Fruit fly (Drosophila melanogaster) whole organism, prepupa: ENCODE data around the gene CG14017.

Source experiments
- Blimp-1 ChIP-seq: fragments of 200-800 bp; sonication (Bioruptor generic); optimal IDR thresholded peaks from 3 replicates; lab custom pipeline; 2017; ENCODE audit warnings: missing biosample characterization, missing genetic modification characterization, mild to moderate bottlenecking, moderate library complexity, missing genetic modification reagents
- CG10631 ChIP-seq: fragments of 200-800 bp; sonication (Bioruptor generic); optimal IDR thresholded peaks from 2 replicates; lab custom pipeline; 2016; ENCODE audit warnings: missing biosample characterization, missing genetic modification characterization
- CG10669 ChIP-seq: fragments of 200-800 bp; sonication (Bioruptor generic); optimal IDR thresholded peaks from 3 replicates; lab custom pipeline; 2018; ENCODE audit warnings: missing biosample characterization, mild to moderate bottlenecking, missing genetic modification characterization, moderate library complexity
- CG11294 ChIP-seq: fragments of 200-800 bp; sonication (Bioruptor generic); IDR thresholded peaks from 2 replicates; pipeline ENCODE4 v1.3.6; 2022; ENCODE audit warnings: missing biosample characterization, missing genetic modification characterization
- CG11762 ChIP-seq: fragments of 200-800 bp; sonication (Bioruptor generic); optimal IDR thresholded peaks from 3 replicates; lab custom pipeline; 2016; ENCODE audit warnings: missing biosample characterization, missing genetic modification characterization; ENCODE audit not compliant: insufficient read depth
- CG11902 ChIP-seq: fragments of 200-800 bp; sonication (Bioruptor generic); optimal IDR thresholded peaks from 3 replicates; lab custom pipeline; 2016; ENCODE audit warnings: missing biosample characterization, missing genetic modification characterization
- CG15336 ChIP-seq: fragments of 200-800 bp; sonication (Bioruptor generic); IDR thresholded peaks from 2 replicates; pipeline ENCODE4 v1.3.6; 2022; ENCODE audit warnings: missing biosample characterization, missing genetic modification characterization
- CG1621 ChIP-seq: fragments of 200-800 bp; sonication (Bioruptor generic); optimal IDR thresholded peaks from 3 replicates; lab custom pipeline; 2018; ENCODE audit warnings: missing biosample characterization, mild to moderate bottlenecking, missing genetic modification characterization
- CG16779 ChIP-seq: fragments of 200-800 bp; sonication (Bioruptor generic); optimal IDR thresholded peaks from 3 replicates; lab custom pipeline; 2017; ENCODE audit warnings: missing biosample characterization, mild to moderate bottlenecking, missing genetic modification characterization
- CG3032 ChIP-seq: fragments of 200-800 bp; optimal IDR thresholded peaks from 2 replicates; lab custom pipeline; 2019; ENCODE audit warnings: missing biosample characterization, mild to moderate bottlenecking, missing genetic modification characterization, moderate library complexity
- CG31627 ChIP-seq: fragments of 200-800 bp; sonication (Bioruptor generic); optimal IDR thresholded peaks from 3 replicates; lab custom pipeline; 2016; ENCODE audit warnings: missing biosample characterization, missing genetic modification characterization
- CG34406 ChIP-seq: fragments of 200-800 bp; sonication (Bioruptor generic); optimal IDR thresholded peaks from 3 replicates; lab custom pipeline; 2016; ENCODE audit warnings: missing biosample characterization, missing genetic modification characterization
- CG3919 ChIP-seq: fragments of 200-800 bp; sonication (Bioruptor generic); optimal IDR thresholded peaks from 3 replicates; lab custom pipeline; 2016; ENCODE audit warnings: missing biosample characterization, missing genetic modification characterization
- CG4318 ChIP-seq: fragments of 200-800 bp; sonication (Bioruptor generic); optimal IDR thresholded peaks from 3 replicates; lab custom pipeline; 2017; ENCODE audit warnings: missing biosample characterization, mild to moderate bottlenecking, missing genetic modification characterization
- CG6163 ChIP-seq: fragments of 200-800 bp; sonication (Bioruptor generic); IDR thresholded peaks from 3 replicates; pipeline ENCODE4 v1.3.6; 2022; ENCODE audit warnings: missing biosample characterization, missing genetic modification characterization
- CG6276 ChIP-seq: fragments of 200-800 bp; sonication (Bioruptor generic); optimal IDR thresholded peaks from 2 replicates; lab custom pipeline; 2017; ENCODE audit warnings: missing biosample characterization, mild to moderate bottlenecking, missing genetic modification characterization
- CG6808 ChIP-seq: fragments of 200-800 bp; sonication (Bioruptor generic); optimal IDR thresholded peaks from 3 replicates; lab custom pipeline; 2017; ENCODE audit warnings: missing biosample characterization, missing genetic modification characterization, mild to moderate bottlenecking, moderate library complexity, missing genetic modification reagents
- CG6854 ChIP-seq: fragments of 200-800 bp; sonication (Bioruptor generic); optimal IDR thresholded peaks from 2 replicates; lab custom pipeline; 2017; ENCODE audit warnings: missing biosample characterization, mild to moderate bottlenecking, missing genetic modification characterization
- CG7368 ChIP-seq: fragments of 200-800 bp; sonication (Bioruptor generic); optimal IDR thresholded peaks from 3 replicates; lab custom pipeline; 2016; ENCODE audit warnings: missing biosample characterization, missing genetic modification characterization
- CG8119 ChIP-seq: fragments of 200-800 bp; sonication (Bioruptor generic); IDR thresholded peaks from 3 replicates; pipeline ENCODE4 v1.3.6; 2022; ENCODE audit warnings: missing biosample characterization, missing genetic modification characterization
- CG8319 ChIP-seq: fragments of 200-800 bp; sonication (Bioruptor generic); optimal IDR thresholded peaks from 3 replicates; lab custom pipeline; 2016; ENCODE audit warnings: missing biosample characterization, missing genetic modification characterization
- CG8632 ChIP-seq: fragments of 200-800 bp; sonication (Bioruptor generic); optimal IDR thresholded peaks from 3 replicates; lab custom pipeline; 2016; ENCODE audit warnings: missing biosample characterization, missing genetic modification characterization
- CG9139 ChIP-seq: fragments of 200-800 bp; sonication (Bioruptor generic); optimal IDR thresholded peaks from 3 replicates; lab custom pipeline; 2017; ENCODE audit warnings: missing biosample characterization, mild to moderate bottlenecking, missing genetic modification characterization
- Eip75B ChIP-seq: fragments of 200-800 bp; sonication (Bioruptor generic); optimal IDR thresholded peaks from 3 replicates; lab custom pipeline; 2016; ENCODE audit warnings: missing biosample characterization, missing genetic modification characterization
- Eip78C ChIP-seq: fragments of 200-800 bp; sonication (Bioruptor generic); peaks from one replicate; lab custom pipeline; 2016; ENCODE audit warnings: missing biosample characterization, missing genetic modification characterization
- Eip93F ChIP-seq: fragments of 200-800 bp; sonication (Bioruptor generic); optimal IDR thresholded peaks from 2 replicates; lab custom pipeline; 2016; ENCODE audit warnings: missing biosample characterization, mild to moderate bottlenecking, missing genetic modification characterization
- Ets21C ChIP-seq: fragments of 200-800 bp; sonication (Bioruptor generic); optimal IDR thresholded peaks from 3 replicates; lab custom pipeline; 2016; ENCODE audit warnings: missing biosample characterization, missing genetic modification characterization
- Ets96B ChIP-seq: fragments of 200-800 bp; optimal IDR thresholded peaks from 2 replicates; lab custom pipeline; 2019; ENCODE audit warnings: missing biosample characterization, mild to moderate bottlenecking, missing genetic modification characterization, moderate library complexity
- Gug ChIP-seq: fragments of 200-800 bp; sonication (Bioruptor generic); IDR thresholded peaks from 2 replicates; pipeline ENCODE4 v1.3.6; 2022; ENCODE audit warnings: missing biosample characterization, missing genetic modification characterization
- Hr38 ChIP-seq: sonication (Bioruptor generic); optimal IDR thresholded peaks from 2 replicates; lab custom pipeline; 2016; ENCODE audit warnings: missing biosample characterization, missing genetic modification characterization
- Hr39 ChIP-seq: fragments of 200-800 bp; sonication (Bioruptor generic); optimal IDR thresholded peaks from 2 replicates; lab custom pipeline; 2016; ENCODE audit warnings: missing biosample characterization, missing genetic modification characterization
- Hr4 ChIP-seq: fragments of 200-800 bp; sonication (Bioruptor generic); optimal IDR thresholded peaks from 3 replicates; lab custom pipeline; 2016; ENCODE audit warnings: missing biosample characterization, missing genetic modification characterization
- Lpt ChIP-seq: fragments of 200-800 bp; sonication (Bioruptor generic); optimal IDR thresholded peaks from 3 replicates; lab custom pipeline; 2016; ENCODE audit warnings: missing biosample characterization, missing genetic modification characterization
- Met ChIP-seq: fragments of 200-800 bp; sonication (Bioruptor generic); optimal IDR thresholded peaks from 3 replicates; lab custom pipeline; 2016; ENCODE audit warnings: missing biosample characterization, missing genetic modification characterization
- OdsH ChIP-seq: fragments of 200-800 bp; sonication (Bioruptor generic); optimal IDR thresholded peaks from 3 replicates; lab custom pipeline; 2016; ENCODE audit warnings: missing biosample characterization, missing genetic modification characterization
- Smox ChIP-seq: fragments of 200-800 bp; sonication (Bioruptor generic); optimal IDR thresholded peaks from 3 replicates; lab custom pipeline; 2016; ENCODE audit warnings: missing biosample characterization, missing genetic modification characterization
- Sox102F ChIP-seq: fragments of 200-800 bp; sonication (Bioruptor generic); optimal IDR thresholded peaks from 2 replicates; lab custom pipeline; 2016; ENCODE audit warnings: missing biosample characterization, mild to moderate bottlenecking, missing genetic modification characterization
- Sox15 ChIP-seq: fragments of 200-800 bp; sonication (Bioruptor generic); optimal IDR thresholded peaks from 3 replicates; lab custom pipeline; 2016; ENCODE audit warnings: missing biosample characterization, missing genetic modification characterization
- acj6 ChIP-seq: fragments of 200-800 bp; sonication (Bioruptor generic); optimal IDR thresholded peaks from 3 replicates; lab custom pipeline; 2016; ENCODE audit warnings: missing biosample characterization, missing genetic modification characterization
- dac ChIP-seq: fragments of 200-800 bp; sonication (Bioruptor generic); optimal IDR thresholded peaks from 2 replicates; lab custom pipeline; 2017; ENCODE audit warnings: missing biosample characterization, mild to moderate bottlenecking, missing genetic modification characterization
- eg ChIP-seq: fragments of 200-800 bp; sonication (Bioruptor generic); IDR thresholded peaks from 3 replicates; pipeline ENCODE4 v1.3.6; 2022; ENCODE audit warnings: missing biosample characterization, missing genetic modification characterization
- esn ChIP-seq: fragments of 200-800 bp; sonication (Bioruptor generic); optimal IDR thresholded peaks from 2 replicates; lab custom pipeline; 2016; ENCODE audit warnings: missing biosample characterization, mild to moderate bottlenecking, missing genetic modification characterization, moderate library complexity
- fd59A ChIP-seq: fragments of 200-800 bp; sonication (Bioruptor generic); optimal IDR thresholded peaks from 2 replicates; lab custom pipeline; 2017; ENCODE audit warnings: missing biosample characterization, mild to moderate bottlenecking, missing genetic modification characterization, missing genetic modification reagents
- fkh ChIP-seq: fragments of 200-800 bp; sonication (Bioruptor generic); optimal IDR thresholded peaks from 3 replicates; lab custom pipeline; 2017; ENCODE audit warnings: missing biosample characterization, mild to moderate bottlenecking, missing genetic modification characterization, moderate library complexity
- lz ChIP-seq: fragments of 200-800 bp; sonication (Bioruptor generic); optimal IDR thresholded peaks from 3 replicates; lab custom pipeline; 2016; ENCODE audit warnings: missing biosample characterization, missing genetic modification characterization
- net ChIP-seq: fragments of 200-800 bp; sonication (Bioruptor generic); optimal IDR thresholded peaks from 3 replicates; lab custom pipeline; 2016; ENCODE audit warnings: missing biosample characterization, missing genetic modification characterization
- pdm3 ChIP-seq: fragments of 200-800 bp; sonication (Bioruptor generic); optimal IDR thresholded peaks from 3 replicates; lab custom pipeline; 2016; ENCODE audit warnings: missing biosample characterization, missing genetic modification characterization
- salr ChIP-seq, 2 experiments: fragments of 200-800 bp; sonication (Bioruptor generic); optimal IDR thresholded peaks; 3 replicates each; lab custom pipeline; 2016 to 2018; ENCODE audit warnings: missing biosample characterization in 2 of 2, missing genetic modification characterization in 2 of 2, mild to moderate bottlenecking in 1 of 2
- svp ChIP-seq: fragments of 200-800 bp; sonication (Bioruptor generic); peaks from one replicate; lab custom pipeline; 2016; ENCODE audit warnings: missing biosample characterization, missing genetic modification characterization
- topi ChIP-seq: fragments of 200-800 bp; sonication (Bioruptor generic); optimal IDR thresholded peaks from 3 replicates; lab custom pipeline; 2016; ENCODE audit warnings: missing biosample characterization, missing genetic modification characterization
- vri ChIP-seq: fragments of 200-800 bp; sonication (Bioruptor generic); optimal IDR thresholded peaks from 3 replicates; lab custom pipeline; 2016; ENCODE audit warnings: missing biosample characterization, mild to moderate bottlenecking, missing genetic modification characterization

Gene CG14017

DNA sequence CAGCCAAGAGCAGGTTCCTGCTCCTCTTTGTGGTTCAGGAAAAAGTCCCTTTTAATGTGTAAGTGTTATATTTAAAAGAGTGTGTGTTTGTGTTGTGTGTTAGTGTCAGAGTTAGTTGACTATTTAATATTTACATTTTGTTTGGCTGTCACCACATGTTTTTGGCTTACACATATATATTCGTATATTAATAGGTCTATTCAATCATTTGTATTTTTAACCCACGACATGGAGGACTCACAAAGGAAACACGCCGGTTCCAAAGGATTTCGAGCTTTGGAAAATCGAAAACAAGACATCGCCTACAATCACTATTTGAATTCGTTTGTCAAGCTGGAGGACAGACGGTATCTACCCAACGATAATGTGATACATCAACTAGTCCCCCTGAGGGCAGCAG, at the start of gene CG14017, which contains the start of gene CG14013:
CG14017 (plus strand) TSS at position 148 of the 400 bp plus-strand sequence.
CG14013 (minus strand) TSS at position 101 of the 400 bp plus-strand sequence.
- TF ChIP-seq Hr38 (no peak), Eip93F (no peak), CG4318 (GFP tag; lab: Kevin White, UChicago) (no peak), vri (no peak), Lpt (GFP tag; lab: Kevin White, UChicago) (no peak), CG7368 (GFP tag; lab: Kevin White, UChicago) (no peak), pdm3 (GFP tag; lab: Kevin White, UChicago) (no peak), Blimp-1 (no peak)

DNA sequence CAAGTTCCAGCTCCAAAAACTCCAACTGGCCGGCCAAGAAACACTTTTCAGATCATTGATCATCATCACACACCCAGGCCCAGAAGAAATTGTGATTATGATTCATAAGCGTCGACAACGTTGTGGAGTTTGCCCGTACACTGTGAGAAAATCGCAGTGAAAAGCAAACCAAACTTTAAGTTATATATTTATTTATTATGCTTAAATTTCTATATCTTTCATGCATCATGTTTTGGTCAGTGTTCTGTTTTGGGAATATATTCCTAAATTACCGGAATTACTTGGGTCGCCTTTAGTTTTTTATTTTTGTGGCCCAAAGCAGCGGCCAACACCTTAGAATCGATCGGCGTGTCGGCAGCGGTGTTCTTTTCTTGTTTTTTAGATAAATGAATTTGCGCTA, 48.6 kb upstream of the CG14017 start:
- TF ChIP-seq CG31627 (GFP tag; lab: Kevin White, UChicago): peak; percentile 23
- no peak for TF ChIP-seq CG10669 (GFP tag; lab: Kevin White, UChicago)
- TF ChIP-seq CG15336 (GFP tag; lab: Robert Waterston, UW): no peak
- peak; percentile 44 for TF ChIP-seq Sox102F
- no peak for TF ChIP-seq acj6
- no peak for TF ChIP-seq CG16779 (tag; lab: Kevin White, UChicago)
- TF ChIP-seq Lpt (GFP tag; lab: Kevin White, UChicago): no peak
- TF ChIP-seq CG8319: no peak
- TF ChIP-seq eg (GFP tag; lab: Robert Waterston, UW): no peak
- TF ChIP-seq CG6276 (GFP tag; lab: Kevin White, UChicago): no peak
- no peak for TF ChIP-seq dac (GFP tag; lab: Kevin White, UChicago)
- TF ChIP-seq Hr4 (GFP tag; lab: Kevin White, UChicago): no peak
- TF ChIP-seq Eip78C: peak; percentile 51
- no peak for TF ChIP-seq CG1621 (tag; lab: Kevin White, UChicago)
- no peak for TF ChIP-seq net (GFP tag; lab: Kevin White, UChicago)
- no peak for TF ChIP-seq CG8119 (GFP tag; lab: Robert Waterston, UW)
- TF ChIP-seq topi (GFP tag; lab: Kevin White, UChicago): peak; percentile 17
- TF ChIP-seq CG3919 (GFP tag; lab: Kevin White, UChicago): no peak
- TF ChIP-seq CG9139 (GFP tag; lab: Kevin White, UChicago): no peak
- no peak for TF ChIP-seq CG6163 (GFP tag; lab: Robert Waterston, UW)
- no peak for TF ChIP-seq Eip93F
- TF ChIP-seq Smox: peak; percentile 3
- no peak for TF ChIP-seq Eip75B (GFP tag; lab: Kevin White, UChicago)
- TF ChIP-seq salr (GFP tag; optimal IDR thresholded peaks at IDR 0.05; lab: Kevin White, UChicago): no peak
- TF ChIP-seq CG6854: no peak
- peak; percentile 41 for TF ChIP-seq Met (GFP tag; lab: Kevin White, UChicago)
- peak; percentile 59 for TF ChIP-seq svp (GFP tag; lab: Kevin White, UChicago)
- TF ChIP-seq Ets21C (GFP tag; lab: Kevin White, UChicago): no peak
- no peak for TF ChIP-seq fkh (GFP tag; lab: Kevin White, UChicago)
- TF ChIP-seq CG11294 (GFP tag; lab: Robert Waterston, UW): no peak
- TF ChIP-seq fd59A (GFP tag; lab: Kevin White, UChicago): no peak
- peak; percentile 34 for TF ChIP-seq vri
- peak; percentile 58 for TF ChIP-seq esn (GFP tag; lab: Kevin White, UChicago)
- TF ChIP-seq Ets96B (tag; lab: Kevin White, UChicago): no peak
- no peak for TF ChIP-seq CG8632
- no peak for TF ChIP-seq CG34406 (GFP tag; lab: Kevin White, UChicago)
- no peak for TF ChIP-seq Gug (GFP tag; lab: Robert Waterston, UW)
- TF ChIP-seq Hr39 (GFP tag; lab: Kevin White, UChicago): no peak
- peak; percentile 35 for TF ChIP-seq CG10631 (GFP tag; lab: Kevin White, UChicago)
- no peak for TF ChIP-seq CG3032 (tag; lab: Kevin White, UChicago)
- TF ChIP-seq Hr38: no peak
- peak; percentile 33 for TF ChIP-seq OdsH (GFP tag; lab: Kevin White, UChicago)
- no peak for TF ChIP-seq CG11762
- no peak for TF ChIP-seq CG11902 (GFP tag; lab: Kevin White, UChicago)
- no peak for TF ChIP-seq CG4318 (GFP tag; lab: Kevin White, UChicago)
- TF ChIP-seq Blimp-1: no peak
- TF ChIP-seq CG6808 (GFP tag; lab: Kevin White, UChicago): no peak
- peak; percentile 21 for TF ChIP-seq lz (GFP tag; lab: Kevin White, UChicago)
- no peak for TF ChIP-seq Sox15 (GFP tag; lab: Kevin White, UChicago)
